ENCODE assay signal across 2 fruit fly cellular contexts in the genomic region with DNA sequence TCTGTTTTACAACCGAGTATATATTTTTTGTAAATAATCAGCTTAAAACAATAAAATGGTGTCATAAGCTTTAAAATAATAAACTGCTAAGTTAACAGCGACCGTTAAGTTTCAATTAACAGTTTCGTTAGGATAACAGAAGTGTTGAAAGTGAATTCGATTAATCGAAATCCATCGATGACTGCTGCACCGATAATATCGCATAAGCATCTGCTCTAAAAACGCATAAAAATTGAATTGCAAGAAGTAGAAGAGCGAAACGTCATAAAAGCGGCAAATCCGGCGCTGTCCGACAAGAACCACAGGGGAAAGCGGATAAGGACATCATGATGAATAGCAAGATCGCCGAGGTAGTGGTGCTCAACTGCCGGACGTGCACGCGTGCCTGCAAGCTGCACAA.
A peak's percentile ranks its signal among the peaks of the same experiment; 100 is the strongest.
TF ChIP-seq lines count a peak whose summit lies in the region.

Gene dwg, plus strand, starts transcription at position 193 of the 400 bp plus-strand sequence.

- TF ChIP-seq CTCF in whole organism, embryonic (GFP tag; optimal IDR thresholded peaks at IDR 0.05; lab: Kevin White, UChicago), result no peak

TF ChIP-seq in whole organism, adult, 20 proteins besides CTCF, POLR2A, EP300 and RAD21:
- no peak for TF ChIP-seq CG5204 (GFP tag; optimal IDR thresholded peaks at IDR 0.05; lab: Kevin White, UChicago)
- no peak for TF ChIP-seq pad (GFP tag; optimal IDR thresholded peaks at IDR 0.05; lab: Kevin White, UChicago)
- no peak for TF ChIP-seq CG7045 (GFP tag; optimal IDR thresholded peaks at IDR 0.05; lab: Kevin White, UChicago)
- TF ChIP-seq kay (GFP tag; lab: Kevin White, UChicago; ENCODE audit: borderline replicate concordance), result no peak
- TF ChIP-seq ovo (GFP tag; optimal IDR thresholded peaks at IDR 0.05; lab: Kevin White, UChicago), result no peak
- no peak for TF ChIP-seq CG1620 (GFP tag; optimal IDR thresholded peaks at IDR 0.05; lab: Kevin White, UChicago)
- peak; percentile 29 for TF ChIP-seq bab1 (GFP tag; optimal IDR thresholded peaks at IDR 0.05; lab: Kevin White, UChicago)

TF ChIP-seq in whole organism, embryonic, 481 proteins besides CTCF, POLR2A, EP300 and RAD21 (continues in another document):
- TF ChIP-seq ase (GFP tag; IDR thresholded peaks at IDR 0.05; lab: Robert Waterston, UW) (no peak), bsh (GFP tag; optimal IDR thresholded peaks at IDR 0.05; lab: Kevin White, UChicago) (no peak), gfzf (GFP tag; optimal IDR thresholded peaks at IDR 0.05; lab: Kevin White, UChicago) (peak; percentile 28), Sry-δ (GFP tag; optimal IDR thresholded peaks at IDR 0.05; lab: Kevin White, UChicago) (peak; percentile 79), CG17385 (GFP tag; optimal IDR thresholded peaks at IDR 0.05; lab: Kevin White, UChicago) (no peak), inv (GFP tag; IDR thresholded peaks at IDR 0.05; lab: Robert Waterston, UW; ENCODE audit: partially characterized antibody) (peak; percentile 65), CG4282 (GFP tag; optimal IDR thresholded peaks at IDR 0.05; lab: Kevin White, UChicago) (no peak), pzg (GFP tag; optimal IDR thresholded peaks at IDR 0.05; lab: Kevin White, UChicago) (peak; percentile 53), stwl (tag; optimal IDR thresholded peaks at IDR 0.05; lab: Kevin White, UChicago) (peak; percentile 59), Camta (GFP tag; optimal IDR thresholded peaks at IDR 0.05; lab: Kevin White, UChicago) (no peak), da (GFP tag; optimal IDR thresholded peaks at IDR 0.05; lab: Kevin White, UChicago) (no peak), nmo (GFP tag; optimal IDR thresholded peaks at IDR 0.05; lab: Kevin White, UChicago) (no peak), CG2129 (GFP tag; IDR thresholded peaks at IDR 0.05; lab: Robert Waterston, UW; ENCODE audit: partially characterized antibody) (peak; percentile 78), jing (GFP tag; optimal IDR thresholded peaks at IDR 0.05; lab: Kevin White, UChicago) (no peak), ap (GFP tag; IDR thresholded peaks at IDR 0.05; lab: Robert Waterston, UW) (no peak), CG9797 (GFP tag; optimal IDR thresholded peaks at IDR 0.05; lab: Kevin White, UChicago) (no peak), tna (GFP tag; IDR thresholded peaks at IDR 0.05; lab: Robert Waterston, UW; ENCODE audit: partially characterized antibody) (peak; percentile 62), Dip3 (GFP tag; optimal IDR thresholded peaks at IDR 0.05; lab: Kevin White, UChicago) (no peak), CG15073 (GFP tag; optimal IDR thresholded peaks at IDR 0.05; lab: Kevin White, UChicago) (no peak), cas (GFP tag; IDR thresholded peaks at IDR 0.05; lab: Robert Waterston, UW) (no peak), CG31388 (GFP tag; optimal IDR thresholded peaks at IDR 0.05; lab: Kevin White, UChicago) (no peak), Gsc (GFP tag; IDR thresholded peaks at IDR 0.05; lab: Robert Waterston, UW) (no peak), pfk (GFP tag; optimal IDR thresholded peaks at IDR 0.05; lab: Kevin White, UChicago) (no peak), CG8765 (GFP tag; IDR thresholded peaks at IDR 0.05; lab: Robert Waterston, UW) (no peak), nerfin-2 (GFP tag; IDR thresholded peaks at IDR 0.05; lab: Robert Waterston, UW; ENCODE audit: partially characterized antibody) (peak; percentile 61), YL-1 (GFP tag; optimal IDR thresholded peaks at IDR 0.05; lab: Kevin White, UChicago) (peak; percentile 30), trem (tag; optimal IDR thresholded peaks at IDR 0.05; lab: Kevin White, UChicago) (peak; percentile 36), tup (GFP tag; optimal IDR thresholded peaks at IDR 0.05; lab: Kevin White, UChicago) (no peak), CG42726 (GFP tag; IDR thresholded peaks at IDR 0.05; lab: Robert Waterston, UW; ENCODE audit: partially characterized antibody) (peak; percentile 66; the same call in 1 of the 2 replicates), hth (optimal IDR thresholded peaks at IDR 0.05; lab: Kevin White, UChicago) (no peak), kah (GFP tag; optimal IDR thresholded peaks at IDR 0.05; lab: Kevin White, UChicago) (no peak), Dp (GFP tag; optimal IDR thresholded peaks at IDR 0.05; lab: Kevin White, UChicago) (peak; percentile 42), Kr (GFP tag; optimal IDR thresholded peaks at IDR 0.05; lab: Kevin White, UChicago) (no peak), Bgb (GFP tag; IDR thresholded peaks at IDR 0.05; lab: Robert Waterston, UW; ENCODE audit: partially characterized antibody) (peak; percentile 88), CG13624 (GFP tag; optimal IDR thresholded peaks at IDR 0.05; lab: Kevin White, UChicago) (no peak), CG1233 (GFP tag; optimal IDR thresholded peaks at IDR 0.05; lab: Kevin White, UChicago) (no peak), CG16813 (GFP tag; IDR thresholded peaks at IDR 0.05; lab: Robert Waterston, UW; ENCODE audit: partially characterized antibody) (peak; percentile 72), CG4617 (GFP tag; optimal IDR thresholded peaks at IDR 0.05; lab: Kevin White, UChicago; ENCODE audit: borderline replicate concordance) (peak; percentile 56), CG1647 (GFP tag; optimal IDR thresholded peaks at IDR 0.05; lab: Kevin White, UChicago) (no peak), ttk (GFP tag; IDR thresholded peaks at IDR 0.05; lab: Robert Waterston, UW) (no peak), al (GFP tag; IDR thresholded peaks at IDR 0.05; lab: Robert Waterston, UW) (no peak), Antp (GFP tag; optimal IDR thresholded peaks at IDR 0.05; lab: Kevin White, UChicago) (no peak), h (optimal IDR thresholded peaks at IDR 0.05; lab: Kevin White, UChicago) (no peak), luna (GFP tag; optimal IDR thresholded peaks at IDR 0.05; lab: Kevin White, UChicago) (no peak), phol (tag; optimal IDR thresholded peaks at IDR 0.05; lab: Kevin White, UChicago) (no peak), slou (GFP tag; optimal IDR thresholded peaks at IDR 0.05; lab: Kevin White, UChicago) (no peak), knrl (GFP tag; IDR thresholded peaks at IDR 0.05; lab: Robert Waterston, UW; ENCODE audit: partially characterized antibody) (peak; percentile 75; the same call in 2 of the 3 replicates), gsb-n (tag; optimal IDR thresholded peaks at IDR 0.05; lab: Kevin White, UChicago) (no peak), CG11456 (GFP tag; IDR thresholded peaks at IDR 0.05; lab: Robert Waterston, UW) (no peak), Dref (GFP tag; IDR thresholded peaks at IDR 0.05; lab: Robert Waterston, UW) (peak; percentile 76), sqz (GFP tag; optimal IDR thresholded peaks at IDR 0.05; lab: Kevin White, UChicago) (no peak), CG15514 (GFP tag; optimal IDR thresholded peaks at IDR 0.05; lab: Kevin White, UChicago) (peak; percentile 57), CG12744 (GFP tag; optimal IDR thresholded peaks at IDR 0.05; lab: Kevin White, UChicago) (no peak), ranshi (GFP tag; IDR thresholded peaks at IDR 0.05; lab: Robert Waterston, UW) (no peak), Abd-B (GFP tag; optimal IDR thresholded peaks at IDR 0.05; lab: Kevin White, UChicago) (peak; percentile 38), Blimp-1 (GFP tag; optimal IDR thresholded peaks at IDR 0.05; lab: Kevin White, UChicago) (peak; percentile 75), zf30C (GFP tag; optimal IDR thresholded peaks at IDR 0.05; lab: Kevin White, UChicago) (no peak), ro (GFP tag; IDR thresholded peaks at IDR 0.05; lab: Robert Waterston, UW) (no peak), ato (GFP tag; IDR thresholded peaks at IDR 0.05; lab: Robert Waterston, UW; ENCODE audit: partially characterized antibody) (peak; percentile 68), Rx (GFP tag; IDR thresholded peaks at IDR 0.05; lab: Robert Waterston, UW) (no peak), CG4854 (GFP tag; optimal IDR thresholded peaks at IDR 0.05; lab: Kevin White, UChicago) (no peak), CG33557 (GFP tag; optimal IDR thresholded peaks at IDR 0.05; lab: Kevin White, UChicago) (no peak), Jarid2 (GFP tag; optimal IDR thresholded peaks at IDR 0.05; lab: Kevin White, UChicago) (no peak), BEAF-32 (GFP tag; optimal IDR thresholded peaks at IDR 0.05; lab: Kevin White, UChicago) (peak; percentile 79), CG8290 (GFP tag; optimal IDR thresholded peaks at IDR 0.05; lab: Kevin White, UChicago) (no peak), CG8290 (tag; optimal IDR thresholded peaks at IDR 0.05; lab: Kevin White, UChicago) (no peak), ind (GFP tag; optimal IDR thresholded peaks at IDR 0.05; lab: Kevin White, UChicago) (no peak), sisA (GFP tag; IDR thresholded peaks at IDR 0.05; lab: Robert Waterston, UW) (no peak), CG8478 (optimal IDR thresholded peaks at IDR 0.05; lab: Kevin White, UChicago) (no peak), otp (GFP tag; IDR thresholded peaks at IDR 0.05; lab: Robert Waterston, UW) (no peak), CG10209 (GFP tag; optimal IDR thresholded peaks at IDR 0.05; lab: Kevin White, UChicago) (no peak), CG8944 (GFP tag; optimal IDR thresholded peaks at IDR 0.05; lab: Kevin White, UChicago) (no peak), vnd (GFP tag; IDR thresholded peaks at IDR 0.05; lab: Robert Waterston, UW; ENCODE audit: partially characterized antibody) (peak; percentile 75), chif (GFP tag; optimal IDR thresholded peaks at IDR 0.05; lab: Kevin White, UChicago) (no peak), disco-r (GFP tag; optimal IDR thresholded peaks at IDR 0.05; lab: Kevin White, UChicago) (no peak), dysf (GFP tag; IDR thresholded peaks at IDR 0.05; lab: Robert Waterston, UW) (no peak), sna (GFP tag; IDR thresholded peaks at IDR 0.05; lab: Robert Waterston, UW; ENCODE audit: partially characterized antibody) (peak; percentile 81), Dbx (GFP tag; IDR thresholded peaks at IDR 0.05; lab: Robert Waterston, UW) (no peak), CG4730 (GFP tag; IDR thresholded peaks at IDR 0.05; lab: Robert Waterston, UW) (no peak), MBD-R2 (GFP tag; IDR thresholded peaks at IDR 0.05; lab: Robert Waterston, UW) (peak; percentile 75), unc-4 (GFP tag; IDR thresholded peaks at IDR 0.05; lab: Robert Waterston, UW; ENCODE audit: partially characterized antibody) (peak; percentile 87)
